Fruit fly (Drosophila melanogaster) whole organism: ENCODE results near the gene Acp65Aa.

Experiments
- CG8478 ChIP-seq: fragments of >200 bp; optimal IDR thresholded peaks from 2 replicates; lab custom pipeline; 2018; ENCODE audit warnings: inconsistent platforms
- psq ChIP-seq: fragments of >200 bp; optimal IDR thresholded peaks from 2 replicates; lab custom pipeline; 2017

DNA sequence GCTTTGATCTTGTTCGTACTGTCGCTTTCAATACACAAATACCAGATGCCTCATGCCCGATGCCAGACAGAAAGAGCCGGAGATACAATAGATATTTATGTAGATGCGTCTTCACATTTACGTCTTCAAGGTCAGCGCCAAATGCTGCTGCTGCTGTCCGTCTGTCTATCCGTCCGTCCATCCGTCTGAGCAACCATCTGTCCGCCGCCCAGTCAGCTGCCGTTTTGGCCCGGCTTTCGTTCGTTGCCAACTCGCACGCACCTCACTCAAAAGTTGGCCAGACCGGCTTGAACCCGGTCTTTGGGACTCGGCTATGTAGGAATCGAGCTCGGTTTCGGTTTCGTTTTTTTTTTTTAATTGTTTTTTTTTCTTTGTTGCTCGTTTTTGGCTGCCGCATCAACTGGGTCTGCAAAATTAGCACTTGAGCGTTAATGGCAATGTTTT lies 2.4 kb upstream of the Acp65Aa start:
- no peak for TF ChIP-seq CG8478
- TF ChIP-seq psq (lab: Kevin White, UChicago): no peak
